Worm (Caenorhabditis elegans): ENCODE measurements around the gene ZK470.1.

ce11 chrX:4120935-4121334, 42.6 kb upstream of the ZK470.1 start, which contains the start of gene F09F9.3:
- TF ChIP-seq med-1 (GFP tag; optimal IDR thresholded peaks at IDR 0.05; ENCODE audit: insufficient read depth) (no peak), ztf-29 (GFP tag; IDR thresholded peaks at IDR 0.05) (no peak), klf-2 (GFP tag; conservative IDR thresholded peaks at IDR 0.05) (no peak), ref-1 (GFP tag; conservative IDR thresholded peaks at IDR 0.05) (no peak)
